Fruit fly (Drosophila melanogaster) whole organism, pupa: ENCODE measurements around the gene CHMP2B.

Experiments
- CG10348 ChIP-seq: fragments of 200-800 bp; sonication (Bioruptor generic); IDR thresholded peaks from 2 replicates; pipeline ENCODE4 v1.3.6; 2022; ENCODE audit warnings: missing biosample characterization, missing genetic modification characterization
- CG12605 ChIP-seq: fragments of 200-800 bp; sonication (Bioruptor generic); IDR thresholded peaks from 2 replicates; pipeline ENCODE4 v1.3.6; 2022; ENCODE audit warnings: missing biosample characterization, missing genetic modification characterization
- CG13204 ChIP-seq: fragments of 200-800 bp; sonication (Bioruptor generic); optimal IDR thresholded peaks from 2 replicates; lab custom pipeline; 2018; ENCODE audit warnings: missing biosample characterization, mild to moderate bottlenecking, missing genetic modification characterization, moderate library complexity
- CG14655 ChIP-seq: fragments of 200-800 bp; sonication (Bioruptor generic); optimal IDR thresholded peaks from 3 replicates; lab custom pipeline; 2017; ENCODE audit warnings: mild to moderate bottlenecking, missing biosample characterization, missing genetic modification reagents, missing genetic modification characterization
- CG15710 ChIP-seq: fragments of 200-800 bp; sonication (Bioruptor generic); optimal IDR thresholded peaks from 2 replicates; lab custom pipeline; 2018; ENCODE audit warnings: missing biosample characterization, mild to moderate bottlenecking, missing genetic modification characterization, moderate library complexity
- CG17806 ChIP-seq: fragments of 200-800 bp; sonication (Bioruptor generic); optimal IDR thresholded peaks from 2 replicates; lab custom pipeline; 2018; ENCODE audit warnings: missing biosample characterization, mild to moderate bottlenecking, missing genetic modification characterization, moderate library complexity
- CG32121 ChIP-seq: fragments of 200-800 bp; sonication (Bioruptor generic); IDR thresholded peaks from 2 replicates; pipeline ENCODE4 v1.3.6; 2022; ENCODE audit warnings: missing biosample characterization, missing genetic modification characterization
- CG34367 ChIP-seq: fragments of 200-800 bp; sonication (Bioruptor generic); optimal IDR thresholded peaks from 2 replicates; lab custom pipeline; 2018; ENCODE audit warnings: missing biosample characterization, mild to moderate bottlenecking, missing genetic modification characterization
- CG4496 ChIP-seq: fragments of 200-800 bp; sonication (Bioruptor generic); IDR thresholded peaks from 3 replicates; pipeline ENCODE4 v1.3.6; 2022; ENCODE audit warnings: missing biosample characterization, missing genetic modification characterization
- CG8159 ChIP-seq: fragments of 200-800 bp; sonication (Bioruptor generic); optimal IDR thresholded peaks from 3 replicates; lab custom pipeline; 2018; ENCODE audit warnings: missing biosample characterization, mild to moderate bottlenecking, missing genetic modification characterization, moderate library complexity
- CG8301 ChIP-seq: fragments of 200-800 bp; sonication (Bioruptor generic); optimal IDR thresholded peaks from 2 replicates; lab custom pipeline; 2018; ENCODE audit warnings: missing biosample characterization, mild to moderate bottlenecking, missing genetic modification characterization
- CG9948 ChIP-seq: fragments of 200-800 bp; sonication (Bioruptor generic); optimal IDR thresholded peaks from 2 replicates; lab custom pipeline; 2018; ENCODE audit warnings: missing biosample characterization, mild to moderate bottlenecking, missing genetic modification characterization, moderate library complexity
- D1 ChIP-seq: fragments of 200-800 bp; sonication (Bioruptor generic); optimal IDR thresholded peaks from 2 replicates; lab custom pipeline; 2018; ENCODE audit warnings: missing biosample characterization, mild to moderate bottlenecking, missing genetic modification characterization, moderate library complexity
- EcR ChIP-seq: fragments of 200-800 bp; sonication (Bioruptor generic); optimal IDR thresholded peaks from 3 replicates; lab custom pipeline; 2019; ENCODE audit warnings: missing biosample characterization, missing genetic modification characterization, mild to moderate bottlenecking, moderate library complexity, missing genetic modification reagents
- Ets98B ChIP-seq: fragments of 200-800 bp; sonication (Bioruptor generic); IDR thresholded peaks from 2 replicates; pipeline ENCODE4 v1.3.6; 2022; ENCODE audit warnings: missing biosample characterization, missing genetic modification characterization
- Pif1A ChIP-seq: fragments of 200-800 bp; sonication (Bioruptor generic); optimal IDR thresholded peaks from 3 replicates; lab custom pipeline; 2016; ENCODE audit warnings: missing biosample characterization, missing genetic modification characterization
- Pif1B ChIP-seq: fragments of 200-800 bp; sonication (Bioruptor generic); optimal IDR thresholded peaks from 3 replicates; lab custom pipeline; 2016; ENCODE audit warnings: missing biosample characterization, missing genetic modification characterization
- Snoo ChIP-seq: fragments of 200-800 bp; sonication (Bioruptor generic); optimal IDR thresholded peaks from 3 replicates; lab custom pipeline; 2017; ENCODE audit warnings: missing biosample characterization, mild to moderate bottlenecking, missing genetic modification characterization, inconsistent platforms
- fd96Ca ChIP-seq: fragments of 200-800 bp; sonication (Bioruptor generic); IDR thresholded peaks from 3 replicates; pipeline ENCODE4 v1.3.6; 2022; ENCODE audit warnings: missing biosample characterization, missing genetic modification characterization
- gl ChIP-seq: fragments of 200-800 bp; sonication (Bioruptor generic); optimal IDR thresholded peaks from 2 replicates; lab custom pipeline; 2018; ENCODE audit warnings: missing biosample characterization, mild to moderate bottlenecking, missing genetic modification characterization
- rn ChIP-seq: fragments of 200-800 bp; sonication (Bioruptor generic); IDR thresholded peaks from 2 replicates; pipeline ENCODE4 v1.3.6; 2022; ENCODE audit warnings: missing biosample characterization, missing genetic modification characterization

The CHMP2B gene

DNA sequence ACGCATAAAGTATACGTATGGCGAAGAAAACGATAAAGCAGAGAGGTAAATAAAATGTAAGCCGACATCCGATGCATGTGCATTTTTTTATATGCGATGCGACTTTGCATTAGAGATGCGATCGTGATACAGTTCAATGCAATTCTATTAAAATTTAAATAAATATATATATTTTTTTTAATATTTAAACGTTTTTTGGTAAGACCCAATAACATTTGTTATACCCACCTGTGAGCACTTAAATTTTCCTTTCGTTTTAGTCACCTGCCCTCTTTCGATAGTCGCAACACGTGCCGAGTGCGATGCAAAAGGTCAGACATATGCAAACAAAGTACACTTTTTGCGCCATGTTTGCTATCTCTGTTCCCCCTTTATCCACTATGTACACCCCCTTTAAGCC is 11.2 kb upstream of the CHMP2B start:
- peak; percentile 48; the same call in 1 of the 2 replicates for TF ChIP-seq CG32121
- TF ChIP-seq CG34367 (tag; lab: Kevin White, UChicago), result peak; percentile 55
- TF ChIP-seq CG17806, result peak; percentile 62
- peak; percentile 15 for TF ChIP-seq Pif1A (GFP tag; lab: Kevin White, UChicago)
- TF ChIP-seq CG15710 (tag; lab: Kevin White, UChicago), result peak; percentile 67
- no peak for TF ChIP-seq CG14655
- peak; percentile 40 for TF ChIP-seq Pif1B (GFP tag; lab: Kevin White, UChicago)
- peak; percentile 64 for TF ChIP-seq CG8159 (tag; lab: Kevin White, UChicago)
- 0 out of 2 replicates have a peak, but pooled peaks have one; percentile 22 for TF ChIP-seq CG12605 (GFP tag; lab: Robert Waterston, UW)
- TF ChIP-seq Snoo (tag; lab: Kevin White, UChicago), result no peak
- TF ChIP-seq CG8301 (tag; lab: Kevin White, UChicago), result peak; percentile 10
- peak; percentile 66; the same call in 2 of the 3 replicates for TF ChIP-seq fd96Ca (GFP tag; lab: Robert Waterston, UW)
- no peak for TF ChIP-seq EcR (GFP tag; lab: Kevin White, UChicago)
- no peak for TF ChIP-seq gl
- TF ChIP-seq CG9948, result peak; percentile 72
- TF ChIP-seq D1 (tag; lab: Kevin White, UChicago), result peak; percentile 9
- no peak for TF ChIP-seq CG13204 (GFP tag; lab: Kevin White, UChicago)
- no peak; the same call in 1 of the 2 replicates for TF ChIP-seq CG10348 (GFP tag; lab: Robert Waterston, UW)
- peak; percentile 51; the same call in 1 of the 2 replicates for TF ChIP-seq Ets98B (GFP tag; lab: Robert Waterston, UW)
- peak; percentile 38; the same call in 1 of the 3 replicates for TF ChIP-seq CG4496 (GFP tag; lab: Robert Waterston, UW)
- peak; percentile 40; the same call in 1 of the 2 replicates for TF ChIP-seq rn
- TF ChIP-seq, all 21 proteins: peak for 15

DNA sequence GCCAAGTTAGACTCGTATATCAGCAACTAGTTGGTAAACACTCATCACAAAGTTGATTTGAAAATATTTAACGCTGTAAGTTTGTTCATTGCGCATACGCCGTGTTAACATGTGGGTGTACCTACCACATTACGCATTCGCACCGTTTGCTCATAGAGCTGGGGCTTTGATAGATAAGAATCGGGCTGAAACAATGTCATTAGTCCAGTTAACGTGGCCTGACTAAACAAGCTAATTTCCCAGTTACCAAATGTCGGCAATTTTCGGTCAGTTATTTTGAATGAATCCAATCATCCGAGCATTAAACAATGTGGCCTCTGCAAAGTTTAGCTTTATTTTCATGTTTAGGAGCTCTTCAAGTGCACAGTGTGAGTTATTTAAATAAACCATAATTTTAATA is 10.2 kb upstream of the CHMP2B start, which contains the start of gene CG4597:
TSS of gene CG4597 (plus strand) at position 301 of the 400 bp plus-strand sequence.
- TF ChIP-seq rn, result no peak
- no peak for TF ChIP-seq CG32121
- no peak for TF ChIP-seq CG13204 (GFP tag; lab: Kevin White, UChicago)
- TF ChIP-seq CG8301 (tag; lab: Kevin White, UChicago), result no peak

DNA sequence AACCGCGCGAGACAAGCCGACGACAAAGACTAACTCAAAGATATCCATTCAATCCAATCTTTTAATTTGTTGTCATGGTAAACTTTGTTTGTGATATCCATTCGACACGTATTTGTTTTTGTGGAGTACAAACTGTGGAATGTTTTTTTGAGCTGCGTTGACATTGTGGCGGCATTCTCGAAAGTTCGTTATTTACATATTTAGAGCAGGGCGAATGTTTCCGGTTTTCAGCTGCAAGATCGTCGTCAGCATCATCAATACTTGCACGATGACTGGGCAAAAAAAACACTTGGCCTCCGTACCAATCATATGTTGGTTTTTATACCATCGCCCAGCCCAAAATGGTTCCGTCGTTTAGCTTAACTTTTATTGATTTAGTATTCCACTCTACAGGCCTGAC is 8.9 kb upstream of the CHMP2B start:
- TF ChIP-seq CG17806 (no peak), Snoo (tag; lab: Kevin White, UChicago) (no peak), CG13204 (GFP tag; lab: Kevin White, UChicago) (no peak), Pif1A (GFP tag; lab: Kevin White, UChicago) (no peak), CG9948 (no peak), fd96Ca (GFP tag; lab: Robert Waterston, UW) (no peak), Ets98B (GFP tag; lab: Robert Waterston, UW) (no peak), CG34367 (tag; lab: Kevin White, UChicago) (no peak), D1 (tag; lab: Kevin White, UChicago) (no peak), CG8301 (tag; lab: Kevin White, UChicago) (no peak), CG10348 (GFP tag; lab: Robert Waterston, UW) (no peak), CG4496 (GFP tag; lab: Robert Waterston, UW) (no peak), rn (no peak), CG8159 (tag; lab: Kevin White, UChicago) (no peak), Pif1B (GFP tag; lab: Kevin White, UChicago) (no peak)

DNA sequence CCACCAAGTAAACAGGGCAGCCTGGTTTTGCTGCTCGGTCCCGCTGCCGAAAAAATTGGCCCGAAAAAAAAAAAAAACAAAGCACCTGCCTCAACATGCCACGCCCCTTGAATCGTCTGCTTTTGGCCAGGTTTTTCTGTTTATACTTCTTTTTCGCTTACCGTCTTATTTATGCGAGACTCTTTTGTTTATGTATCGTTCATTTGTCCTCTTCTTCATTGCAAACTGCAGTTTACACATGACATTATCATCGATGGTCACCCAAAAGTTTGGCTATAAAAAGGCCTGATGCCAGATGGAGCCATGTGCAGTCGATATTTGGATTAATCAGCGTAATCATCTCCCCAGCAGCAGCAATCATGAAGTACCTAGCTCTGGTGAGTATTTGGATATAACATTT is 8.2 kb upstream of the CHMP2B start, which contains the start of gene CG15212:
TSS of gene CG15212 (plus strand) at position 301 of the 400 bp plus-strand sequence.
- TF ChIP-seq D1 (tag; lab: Kevin White, UChicago) (no peak), CG12605 (GFP tag; lab: Robert Waterston, UW) (no peak), CG32121 (no peak), CG8301 (tag; lab: Kevin White, UChicago) (no peak), CG34367 (tag; lab: Kevin White, UChicago) (no peak), Pif1B (GFP tag; lab: Kevin White, UChicago) (no peak), EcR (GFP tag; lab: Kevin White, UChicago) (no peak), CG4496 (GFP tag; lab: Robert Waterston, UW) (no peak), CG8159 (tag; lab: Kevin White, UChicago) (no peak), Pif1A (GFP tag; lab: Kevin White, UChicago) (no peak), CG10348 (GFP tag; lab: Robert Waterston, UW) (no peak), rn (no peak), Snoo (tag; lab: Kevin White, UChicago) (no peak), CG14655 (no peak), fd96Ca (GFP tag; lab: Robert Waterston, UW) (no peak), gl (no peak)

DNA sequence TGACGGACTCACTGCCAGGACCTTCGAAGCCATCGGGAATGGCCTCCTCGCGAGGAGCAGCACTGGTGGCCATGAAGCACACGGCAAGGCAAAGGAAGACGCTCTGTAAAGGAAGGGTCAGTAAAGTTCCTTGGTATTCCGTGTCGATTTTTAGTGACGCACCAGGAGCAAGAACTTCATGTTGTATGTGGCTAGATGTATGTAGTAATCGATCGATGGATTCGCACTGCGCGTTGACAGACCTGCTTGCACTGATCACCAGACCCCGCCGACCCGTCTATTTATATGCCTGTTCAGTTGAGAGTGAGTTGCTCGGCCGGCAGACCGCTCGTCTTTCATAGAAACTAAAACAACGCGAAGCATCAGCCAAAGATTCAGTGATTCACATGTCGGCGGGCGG is 6.5 kb upstream of the CHMP2B start, which contains the start of gene CG15213:
TSS of gene CG15213 (minus strand) at position 255 of the 400 bp plus-strand sequence.
- TF ChIP-seq CG9948 (no peak), EcR (GFP tag; lab: Kevin White, UChicago) (no peak)
- TF ChIP-seq, all 21 proteins: peak for 0

dm6 chr3L:5133704-5134430 is 5.6 kb upstream of the CHMP2B start, which contains the start of gene Yod1:
Gene Yod1 (plus strand): TSS chr3L:5133871.
- no peak for TF ChIP-seq CG34367 (tag; lab: Kevin White, UChicago)
- TF ChIP-seq CG8301 (tag; lab: Kevin White, UChicago), result no peak
- peak; percentile 8; the same call in 1 of the 2 replicates for TF ChIP-seq CG32121
- no peak for TF ChIP-seq Pif1A (GFP tag; lab: Kevin White, UChicago)
- no peak for TF ChIP-seq Pif1B (GFP tag; lab: Kevin White, UChicago)
- TF ChIP-seq fd96Ca (GFP tag; lab: Robert Waterston, UW), result no peak
- TF ChIP-seq EcR (GFP tag; lab: Kevin White, UChicago), result peak; percentile 88
- no peak for TF ChIP-seq CG4496 (GFP tag; lab: Robert Waterston, UW)
- no peak for TF ChIP-seq CG10348 (GFP tag; lab: Robert Waterston, UW)
- no peak for TF ChIP-seq D1 (tag; lab: Kevin White, UChicago)
- no peak for TF ChIP-seq CG9948
- no peak for TF ChIP-seq CG17806
- 0 out of 2 replicates have a peak, but pooled peaks have one; percentile 12 for TF ChIP-seq CG12605 (GFP tag; lab: Robert Waterston, UW)
- TF ChIP-seq Snoo (tag; lab: Kevin White, UChicago), result no peak
- peak; percentile 19; the same call in 1 of the 2 replicates for TF ChIP-seq Ets98B (GFP tag; lab: Robert Waterston, UW)
- TF ChIP-seq gl, result peak; percentile 33
- TF ChIP-seq CG15710 (tag; lab: Kevin White, UChicago), result no peak
- no peak for TF ChIP-seq CG13204 (GFP tag; lab: Kevin White, UChicago)
- no peak for TF ChIP-seq CG8159 (tag; lab: Kevin White, UChicago)
- no peak for TF ChIP-seq CG14655
- TF ChIP-seq rn, result no peak
